Fruit fly (Drosophila melanogaster): ENCODE data around the gene Pgant2.

Pgant2 gene

dm6 chr2L:3465918-3466727 is 39.6 kb upstream of the Pgant2 start, which contains the start of the genes msl-2 and ND-PDSW:
TSS of gene msl-2 (minus strand) at chr2L:3466112.
TSS of gene ND-PDSW (plus strand) at chr2L:3466157.
- TF ChIP-seq Eip78C (GFP tag) (no peak), fkh (GFP tag; optimal IDR thresholded peaks at IDR 0.05) (peak; percentile 68), vri (GFP tag; optimal IDR thresholded peaks at IDR 0.05) (no peak)

dm6 chr2L:3465426-3465825 is 38.9 kb upstream of the Pgant2 start:
- TF ChIP-seq CG8119 (GFP tag; IDR thresholded peaks at IDR 0.05) (no peak), Hr4 (GFP tag; optimal IDR thresholded peaks at IDR 0.05) (no peak), salr (GFP tag; optimal IDR thresholded peaks at IDR 0.05) (no peak), Sox14 (GFP tag; optimal IDR thresholded peaks at IDR 0.05) (no peak), CG6163 (GFP tag; IDR thresholded peaks at IDR 0.05) (no peak), CG32006 (GFP tag; optimal IDR thresholded peaks at IDR 0.05) (no peak), CG1621 (tag; optimal IDR thresholded peaks at IDR 0.05) (no peak), esn (GFP tag; optimal IDR thresholded peaks at IDR 0.05) (no peak), Ets96B (tag; optimal IDR thresholded peaks at IDR 0.05) (no peak), Smox (GFP tag; optimal IDR thresholded peaks at IDR 0.05) (no peak), lz (GFP tag; optimal IDR thresholded peaks at IDR 0.05) (no peak)

- TF ChIP-seq Met (GFP tag; optimal IDR thresholded peaks at IDR 0.05) (no peak), svp (GFP tag) (peak; percentile 94)
These were observed 35.2 kb upstream of the Pgant2 start, which contains the start of gene CG3246 for dm6 chr2L:3461760-3462159. TSS of gene CG3246 (minus strand) at chr2L:3461952.

- TF ChIP-seq CG31627 (GFP tag; optimal IDR thresholded peaks at IDR 0.05): peak; percentile 52
- TF ChIP-seq fd85E (GFP tag; optimal IDR thresholded peaks at IDR 0.05): no peak
- TF ChIP-seq esn (GFP tag; optimal IDR thresholded peaks at IDR 0.05): peak; percentile 77
- peak; percentile 49 for TF ChIP-seq Ets96B (tag; optimal IDR thresholded peaks at IDR 0.05)
- no peak for TF ChIP-seq CG9139 (GFP tag; optimal IDR thresholded peaks at IDR 0.05)
- no peak for TF ChIP-seq achi (GFP tag; optimal IDR thresholded peaks at IDR 0.05)
- no peak for TF ChIP-seq svp (GFP tag)
- TF ChIP-seq CG6854 (GFP tag; optimal IDR thresholded peaks at IDR 0.05): peak; percentile 52
- TF ChIP-seq salr (GFP tag; optimal IDR thresholded peaks at IDR 0.05): peak in 1 of 2 experiments; percentile 23
- peak; percentile 35 for TF ChIP-seq cyc (GFP tag; optimal IDR thresholded peaks at IDR 0.05)
- TF ChIP-seq CG8119 (GFP tag; IDR thresholded peaks at IDR 0.05): peak; percentile 58; the same call in 1 of the 3 replicates
- peak; percentile 37 for TF ChIP-seq fd59A (GFP tag; optimal IDR thresholded peaks at IDR 0.05)
- TF ChIP-seq lz (GFP tag; optimal IDR thresholded peaks at IDR 0.05): peak; percentile 66
- no peak for TF ChIP-seq Lpt (GFP tag; optimal IDR thresholded peaks at IDR 0.05)
- peak; percentile 31; the same call in 1 of the 2 replicates for TF ChIP-seq Gug (GFP tag; IDR thresholded peaks at IDR 0.05)
- peak; percentile 36 for TF ChIP-seq CG11902 (GFP tag; optimal IDR thresholded peaks at IDR 0.05)
- TF ChIP-seq OdsH (GFP tag; optimal IDR thresholded peaks at IDR 0.05): no peak
- peak; percentile 71 for TF ChIP-seq CG3032 (tag; optimal IDR thresholded peaks at IDR 0.05)
- peak; percentile 80 for TF ChIP-seq Sox14 (GFP tag; optimal IDR thresholded peaks at IDR 0.05)
- no peak for TF ChIP-seq Eip93F (GFP tag; optimal IDR thresholded peaks at IDR 0.05)
- peak; percentile 41; the same call in 1 of the 3 replicates for TF ChIP-seq eg (GFP tag; IDR thresholded peaks at IDR 0.05)
These were observed 30.5 kb upstream of the Pgant2 start, which contains the start of the genes Cog3 and Sec5 for dm6 chr2L:3457007-3457406. TSS of gene Cog3 (minus strand) at chr2L:3457064. TSS of gene Sec5 (plus strand) at chr2L:3457302.

- TF ChIP-seq CG6854 (GFP tag; optimal IDR thresholded peaks at IDR 0.05) (peak; percentile 6), fkh (GFP tag; optimal IDR thresholded peaks at IDR 0.05) (no peak), Ets21C (GFP tag; optimal IDR thresholded peaks at IDR 0.05) (no peak)
These were observed 25.8 kb upstream of the Pgant2 start, which contains the start of gene CG12795 for dm6 chr2L:3452286-3452685. TSS of gene CG12795 (plus strand) at chr2L:3452466.
